Comparison of ENCODE assay signal across 5 fruit fly cellular contexts in genomic region chr3L:3315288-3315687, dm6.
TF ChIP-seq lines count a peak whose summit lies in the region.

TSS of gene Drsl4 (plus strand) at chr3L:3315620.

- no peak for TF ChIP-seq CTCF in whole organism, embryonic (GFP tag; optimal IDR thresholded peaks at IDR 0.05; lab: Kevin White, UChicago)

TF ChIP-seq in whole organism, adult, 20 proteins besides CTCF, POLR2A, EP300 and RAD21:
- TF ChIP-seq bab1 (GFP tag; optimal IDR thresholded peaks at IDR 0.05; lab: Kevin White, UChicago) (peak; percentile 22), Clk (GFP tag; optimal IDR thresholded peaks at IDR 0.05; lab: Kevin White, UChicago) (no peak)

TF ChIP-seq in whole organism, embryonic, 481 proteins besides CTCF, POLR2A, EP300 and RAD21:
- no peak for TF ChIP-seq Vsx1 (GFP tag; optimal IDR thresholded peaks at IDR 0.05; lab: Kevin White, UChicago)
- TF ChIP-seq CG4424 (GFP tag; optimal IDR thresholded peaks at IDR 0.05; lab: Kevin White, UChicago) = no peak
- no peak for TF ChIP-seq CG13775 (GFP tag; optimal IDR thresholded peaks at IDR 0.05; lab: Kevin White, UChicago)
- TF ChIP-seq grn (GFP tag; optimal IDR thresholded peaks at IDR 0.05; lab: Kevin White, UChicago) = no peak
- peak; percentile 82; the same call in 1 of the 2 replicates for TF ChIP-seq vvl (GFP tag; IDR thresholded peaks at IDR 0.05; lab: Robert Waterston, UW)
- TF ChIP-seq sens (GFP tag; lab: Kevin White, UChicago) = peak; percentile 0
- TF ChIP-seq hb (GFP tag; IDR thresholded peaks at IDR 0.05; lab: Robert Waterston, UW; ENCODE audit: partially characterized antibody) = no peak
- no peak for TF ChIP-seq Nf-YB (GFP tag; optimal IDR thresholded peaks at IDR 0.05; lab: Kevin White, UChicago)
- no peak for TF ChIP-seq Drgx (GFP tag; IDR thresholded peaks at IDR 0.05; lab: Robert Waterston, UW)
- peak; percentile 37 for TF ChIP-seq Sry-β (GFP tag; optimal IDR thresholded peaks at IDR 0.05; lab: Kevin White, UChicago)

TF ChIP-seq in whole organism, prepupa, 60 proteins besides CTCF, POLR2A, EP300 and RAD21:
- TF ChIP-seq Eip75B (GFP tag; optimal IDR thresholded peaks at IDR 0.05; lab: Kevin White, UChicago) (no peak), Hr38 (GFP tag; optimal IDR thresholded peaks at IDR 0.05; lab: Kevin White, UChicago) (no peak), svp (GFP tag; lab: Kevin White, UChicago) (peak; percentile 81), CG11902 (GFP tag; optimal IDR thresholded peaks at IDR 0.05; lab: Kevin White, UChicago) (no peak), CG8319 (GFP tag; optimal IDR thresholded peaks at IDR 0.05; lab: Kevin White, UChicago) (no peak)

TF ChIP-seq in whole organism, pupa, 21 proteins besides CTCF, POLR2A, EP300 and RAD21:
- TF ChIP-seq CG17806 (tag; optimal IDR thresholded peaks at IDR 0.05; lab: Kevin White, UChicago) (no peak), EcR (GFP tag; optimal IDR thresholded peaks at IDR 0.05; lab: Kevin White, UChicago) (peak; percentile 16), CG8159 (tag; optimal IDR thresholded peaks at IDR 0.05; lab: Kevin White, UChicago) (no peak), CG4496 (GFP tag; IDR thresholded peaks at IDR 0.05; lab: Robert Waterston, UW) (no peak)

TF ChIP-seq in whole organism, wandering third instar larva, 38 proteins besides CTCF, POLR2A, EP300 and RAD21:
- peak; percentile 68 for TF ChIP-seq Myc (optimal IDR thresholded peaks at IDR 0.05; lab: Kevin White, UChicago)
- no peak for TF ChIP-seq dl (GFP tag; optimal IDR thresholded peaks at IDR 0.05; lab: Kevin White, UChicago; ENCODE audit: insufficient read depth in 1 of 2, partially characterized antibody in 2 of 2)
- TF ChIP-seq Hnf4 (GFP tag; optimal IDR thresholded peaks at IDR 0.05; lab: Kevin White, UChicago) = peak; percentile 9
- TF ChIP-seq jim (GFP tag; optimal IDR thresholded peaks at IDR 0.05; lab: Kevin White, UChicago) = no peak
- TF ChIP-seq sage (GFP tag; optimal IDR thresholded peaks at IDR 0.05; lab: Kevin White, UChicago) = no peak
- no peak for TF ChIP-seq usp (GFP tag; optimal IDR thresholded peaks at IDR 0.05; lab: Kevin White, UChicago)
TF ChIP-seq in whole organism, wandering third instar larva: peak in this region for 2.
